Fruit fly (Drosophila melanogaster) whole organism, embryonic: ENCODE measurements around the gene hyd.

ENCODE experiments used
- Adf1 ChIP-seq: fragments of 200-800 bp; sonication (Bioruptor generic); IDR thresholded peaks from 2 replicates; pipeline ENCODE4 v1.3.6; 2022; ENCODE audit warnings: missing biosample characterization, missing genetic modification characterization
- Atf-2 ChIP-seq: fragments of 200-800 bp; sonication (Bioruptor generic); optimal IDR thresholded peaks from 2 replicates; lab custom pipeline; 2016; ENCODE audit warnings: missing biosample characterization, missing genetic modification characterization
- CG10147 ChIP-seq: fragments of 200-800 bp; sonication (Bioruptor generic); optimal IDR thresholded peaks from 2 replicates; lab custom pipeline; 2019; ENCODE audit warnings: missing biosample characterization, mild to moderate bottlenecking, missing genetic modification characterization, moderate library complexity
- CG10274 ChIP-seq: fragments of 200-800 bp; sonication (Bioruptor generic); optimal IDR thresholded peaks from 3 replicates; lab custom pipeline; 2017; ENCODE audit warnings: missing biosample characterization, mild to moderate bottlenecking, missing genetic modification characterization
- CG10321 ChIP-seq: fragments of 200-800 bp; sonication (Bioruptor generic); IDR thresholded peaks from 2 replicates; pipeline ENCODE4 v1.3.6; 2022; ENCODE audit warnings: missing biosample characterization, missing genetic modification characterization
- CG10462 ChIP-seq: fragments of 200-800 bp; sonication (Bioruptor generic); optimal IDR thresholded peaks from 2 replicates; lab custom pipeline; 2016; ENCODE audit warnings: missing biosample characterization, missing genetic modification characterization
- CG10543 ChIP-seq: fragments of 200-800 bp; sonication (Bioruptor generic); optimal IDR thresholded peaks from 3 replicates; lab custom pipeline; 2017; ENCODE audit warnings: missing biosample characterization, mild to moderate bottlenecking, missing genetic modification characterization, moderate library complexity
- CG13424 ChIP-seq: fragments of 200-800 bp; sonication (Bioruptor generic); optimal IDR thresholded peaks from 2 replicates; lab custom pipeline; 2019; ENCODE audit warnings: missing biosample characterization, mild to moderate bottlenecking, missing genetic modification characterization, moderate library complexity
- CG13775 ChIP-seq: fragments of 200-800 bp; sonication (Bioruptor generic); optimal IDR thresholded peaks from 3 replicates; lab custom pipeline; 2017; ENCODE audit warnings: missing biosample characterization, mild to moderate bottlenecking, missing genetic modification characterization
- CG1602 ChIP-seq: fragments of 200-800 bp; sonication (Bioruptor generic); optimal IDR thresholded peaks from 3 replicates; lab custom pipeline; 2016; ENCODE audit warnings: missing biosample characterization, missing genetic modification characterization
- CG17361 ChIP-seq: fragments of 200-800 bp; sonication (Bioruptor generic); IDR thresholded peaks from 3 replicates; pipeline ENCODE4 v1.3.6; 2022; ENCODE audit warnings: missing biosample characterization, missing genetic modification characterization
- CG17912 ChIP-seq: fragments of 200-800 bp; sonication (Bioruptor generic); optimal IDR thresholded peaks from 2 replicates; lab custom pipeline; 2018; ENCODE audit warnings: missing biosample characterization, mild to moderate bottlenecking, missing genetic modification characterization
- CG18619 ChIP-seq: fragments of 200-800 bp; sonication (Bioruptor generic); optimal IDR thresholded peaks from 3 replicates; lab custom pipeline; 2017; ENCODE audit warnings: missing biosample characterization, mild to moderate bottlenecking, missing genetic modification characterization
- CG18764 ChIP-seq: fragments of 200-800 bp; sonication (Bioruptor generic); optimal IDR thresholded peaks from 3 replicates; lab custom pipeline; 2016; ENCODE audit warnings: missing biosample characterization, missing genetic modification characterization
- CG2116 ChIP-seq: fragments of 200-800 bp; sonication (Bioruptor generic); optimal IDR thresholded peaks from 3 replicates; lab custom pipeline; 2018; ENCODE audit warnings: missing biosample characterization, mild to moderate bottlenecking, missing genetic modification characterization
- CG31365 ChIP-seq: fragments of 200-800 bp; sonication (Bioruptor generic); optimal IDR thresholded peaks from 2 replicates; lab custom pipeline; 2018; ENCODE audit warnings: missing biosample characterization, mild to moderate bottlenecking, missing genetic modification characterization
- CG31441 ChIP-seq: fragments of 200-800 bp; sonication (Bioruptor generic); IDR thresholded peaks from 2 replicates; pipeline ENCODE4 v1.3.6; 2022; ENCODE audit warnings: missing biosample characterization, missing genetic modification characterization
- CG3407 ChIP-seq: fragments of 200-800 bp; sonication (Bioruptor generic); optimal IDR thresholded peaks from 2 replicates; lab custom pipeline; 2018; ENCODE audit warnings: missing biosample characterization, mild to moderate bottlenecking, missing genetic modification characterization
- CG6791 ChIP-seq: fragments of 200-800 bp; sonication (Bioruptor generic); IDR thresholded peaks from 3 replicates; pipeline ENCODE4 v1.3.6; 2022; ENCODE audit warnings: missing biosample characterization, missing genetic modification characterization; ENCODE audit not compliant: partially characterized antibody
- CG8765 ChIP-seq: fragments of 200-800 bp; sonication (Bioruptor generic); IDR thresholded peaks from 2 replicates; pipeline ENCODE4 v1.3.6; 2022; ENCODE audit warnings: missing biosample characterization, missing genetic modification characterization
- CG9437 ChIP-seq: fragments of 200-800 bp; sonication (Bioruptor generic); optimal IDR thresholded peaks from 2 replicates; lab custom pipeline; 2018; ENCODE audit warnings: missing biosample characterization, mild to moderate bottlenecking, missing genetic modification characterization
- CG9727 ChIP-seq: fragments of 200-800 bp; sonication (Bioruptor generic); optimal IDR thresholded peaks from 3 replicates; lab custom pipeline; 2017; ENCODE audit warnings: missing biosample characterization, mild to moderate bottlenecking, missing genetic modification characterization
- CkIIα-i1 ChIP-seq: fragments of 200-800 bp; sonication (Bioruptor generic); IDR thresholded peaks from 2 replicates; pipeline ENCODE4 v1.3.6; 2022; ENCODE audit warnings: missing biosample characterization, missing genetic modification characterization
- Doc2 ChIP-seq: fragments of 200-800 bp; sonication (Bioruptor generic); IDR thresholded peaks from 2 replicates; pipeline ENCODE4 v1.3.6; 2022; ENCODE audit warnings: missing biosample characterization, missing genetic modification characterization
- Doc3 ChIP-seq: fragments of 200-800 bp; sonication (Bioruptor generic); IDR thresholded peaks from 3 replicates; pipeline ENCODE4 v1.3.6; 2022; ENCODE audit warnings: missing biosample characterization, missing genetic modification characterization; ENCODE audit not compliant: partially characterized antibody
- Fer3 ChIP-seq: fragments of 200-800 bp; sonication (Bioruptor generic); optimal IDR thresholded peaks from 2 replicates; lab custom pipeline; 2018; ENCODE audit warnings: missing biosample characterization, mild to moderate bottlenecking, missing genetic modification characterization, moderate library complexity
- Hmx ChIP-seq: fragments of 200-800 bp; sonication (Bioruptor generic); optimal IDR thresholded peaks from 2 replicates; lab custom pipeline; 2016; ENCODE audit warnings: missing biosample characterization, missing genetic modification characterization
- NC2α ChIP-seq: fragments of 200-800 bp; sonication (Bioruptor generic); optimal IDR thresholded peaks from 2 replicates; lab custom pipeline; 2016; ENCODE audit warnings: missing biosample characterization, missing genetic modification characterization
- NC2β ChIP-seq: fragments of 200-800 bp; sonication (Bioruptor generic); optimal IDR thresholded peaks from 2 replicates; lab custom pipeline; 2016; ENCODE audit warnings: missing biosample characterization, missing genetic modification characterization
- Pdp1 ChIP-seq, 2 experiments: fragments of 200-800 bp; sonication (Bioruptor generic); optimal IDR thresholded peaks; 3 replicates each; lab custom pipeline; 2016; ENCODE audit warnings: missing biosample characterization in 2 of 2, missing genetic modification characterization in 2 of 2, mild to moderate bottlenecking in 1 of 2, moderate library complexity in 1 of 2
- Scr ChIP-seq: fragments of 200-800 bp; sonication (Bioruptor generic); IDR thresholded peaks from 2 replicates; pipeline ENCODE4 v1.3.6; 2022; ENCODE audit warnings: missing biosample characterization, missing genetic modification characterization; ENCODE audit not compliant: partially characterized antibody
- Tbp ChIP-seq: fragments of >200 bp; optimal IDR thresholded peaks from 2 replicates; lab custom pipeline; 2018; ENCODE audit warnings: missing biosample characterization, missing genetic modification characterization
- cas ChIP-seq: fragments of 200-800 bp; sonication (Bioruptor generic); IDR thresholded peaks from 2 replicates; pipeline ENCODE4 v1.3.6; 2022; ENCODE audit warnings: missing biosample characterization, missing genetic modification characterization
- croc ChIP-seq: fragments of 200-800 bp; sonication (Bioruptor generic); conservative IDR thresholded peaks from 3 replicates; pipeline ENCODE4 v1.3.6; 2022; ENCODE audit warnings: missing biosample characterization, missing genetic modification characterization
- crol ChIP-seq: fragments of 200-800 bp; sonication (Bioruptor generic); IDR thresholded peaks from 2 replicates; pipeline ENCODE4 v1.3.6; 2022; ENCODE audit warnings: missing biosample characterization, missing genetic modification characterization
- exex ChIP-seq: fragments of 200-800 bp; sonication (Bioruptor generic); optimal IDR thresholded peaks from 4 replicates; lab custom pipeline; 2018; ENCODE audit warnings: missing biosample characterization, mild to moderate bottlenecking, missing genetic modification characterization, moderate library complexity
- fd64A ChIP-seq: fragments of 200-800 bp; sonication (Bioruptor generic); optimal IDR thresholded peaks from 3 replicates; lab custom pipeline; 2018; ENCODE audit warnings: missing biosample characterization, mild to moderate bottlenecking, missing genetic modification characterization
- h ChIP-seq: fragments of >200 bp; optimal IDR thresholded peaks from 2 replicates; lab custom pipeline; 2017
- inv ChIP-seq: fragments of 200-800 bp; sonication (Bioruptor generic); IDR thresholded peaks from 2 replicates; pipeline ENCODE4 v1.3.6; 2022; ENCODE audit warnings: missing biosample characterization, missing genetic modification characterization; ENCODE audit not compliant: partially characterized antibody
- klu ChIP-seq: fragments of 200-800 bp; sonication (Bioruptor generic); IDR thresholded peaks from 2 replicates; pipeline ENCODE4 v1.3.6; 2022; ENCODE audit warnings: missing biosample characterization, missing genetic modification characterization
- lab ChIP-seq: fragments of 200-800 bp; sonication (Bioruptor generic); optimal IDR thresholded peaks from 3 replicates; lab custom pipeline; 2017; ENCODE audit warnings: missing biosample characterization, missing genetic modification characterization, mild to moderate bottlenecking, moderate library complexity, missing genetic modification reagents
- mam ChIP-seq: fragments of 200-800 bp; sonication (Bioruptor generic); optimal IDR thresholded peaks from 3 replicates; lab custom pipeline; 2016; ENCODE audit warnings: missing biosample characterization, missing genetic modification characterization
- nerfin-2 ChIP-seq: fragments of 200-800 bp; sonication (Bioruptor generic); IDR thresholded peaks from 2 replicates; pipeline ENCODE4 v1.3.6; 2022; ENCODE audit warnings: missing biosample characterization, missing genetic modification characterization; ENCODE audit not compliant: partially characterized antibody
- nmo ChIP-seq: fragments of 200-800 bp; sonication (Bioruptor generic); optimal IDR thresholded peaks from 2 replicates; lab custom pipeline; 2018; ENCODE audit warnings: missing biosample characterization, mild to moderate bottlenecking, missing genetic modification characterization, moderate library complexity
- phol ChIP-seq: fragments of 200-800 bp; sonication (Bioruptor generic); optimal IDR thresholded peaks from 3 replicates; lab custom pipeline; 2018; ENCODE audit warnings: missing biosample characterization, mild to moderate bottlenecking, missing genetic modification characterization, moderate library complexity
- scrt ChIP-seq: fragments of 200-800 bp; sonication (Bioruptor generic); optimal IDR thresholded peaks from 2 replicates; lab custom pipeline; 2018; ENCODE audit warnings: missing biosample characterization, mild to moderate bottlenecking, missing genetic modification characterization, moderate library complexity
- sima ChIP-seq: fragments of 200-800 bp; sonication (Bioruptor generic); optimal IDR thresholded peaks from 2 replicates; lab custom pipeline; 2016; ENCODE audit warnings: missing biosample characterization, missing genetic modification characterization
- slou ChIP-seq: fragments of 200-800 bp; sonication (Bioruptor generic); optimal IDR thresholded peaks from 3 replicates; lab custom pipeline; 2016; ENCODE audit warnings: missing biosample characterization, missing genetic modification characterization
- sqz ChIP-seq: fragments of 200-800 bp; sonication (Bioruptor generic); optimal IDR thresholded peaks from 3 replicates; lab custom pipeline; 2018; ENCODE audit warnings: missing biosample characterization, mild to moderate bottlenecking, missing genetic modification characterization
- tap ChIP-seq: fragments of 200-800 bp; optimal IDR thresholded peaks from 3 replicates; lab custom pipeline; 2019; ENCODE audit warnings: missing biosample characterization, mild to moderate bottlenecking, missing genetic modification characterization, moderate library complexity

hyd gene

DNA sequence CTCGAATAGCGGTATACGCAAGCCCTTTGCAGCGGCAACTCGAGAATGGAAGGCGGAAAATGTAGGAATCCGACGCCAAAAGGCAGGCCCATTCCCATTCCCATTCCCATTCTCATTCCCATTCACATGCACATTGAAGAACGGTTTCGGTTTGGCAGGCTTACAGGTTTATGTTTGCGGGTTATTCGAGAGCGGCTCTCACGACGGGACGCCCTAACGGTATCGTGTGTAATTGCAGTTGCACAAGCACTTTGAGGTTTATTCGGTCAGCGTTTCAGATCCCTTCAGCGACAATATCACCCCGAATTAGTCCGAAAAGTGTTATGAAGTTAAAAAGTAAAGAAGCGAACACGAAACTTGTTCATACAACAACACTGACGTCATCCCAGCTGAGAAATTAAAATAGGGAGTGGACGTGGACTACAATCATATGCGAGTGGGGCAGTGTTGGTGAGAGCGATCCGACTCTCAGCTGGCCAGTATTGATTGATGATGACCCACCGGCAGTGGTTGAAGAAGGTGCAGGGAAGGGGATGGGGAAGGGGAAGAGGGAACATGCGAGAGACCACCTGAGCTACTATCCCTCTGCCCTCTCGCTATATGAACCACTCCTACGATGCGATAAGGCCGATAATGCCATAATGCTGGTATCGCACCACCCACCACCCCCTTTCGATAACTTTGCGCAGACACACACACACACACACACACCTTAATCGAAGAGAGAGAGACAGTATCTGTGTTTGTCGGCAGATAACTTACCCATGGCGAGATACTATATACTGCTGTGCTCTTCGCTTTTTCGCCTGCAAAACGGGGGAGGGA lies 21.0 kb downstream of the hyd start (continued):
- TF ChIP-seq Adf1 (GFP tag; lab: Robert Waterston, UW) = no peak
- no peak for TF ChIP-seq CG10274 (GFP tag; lab: Kevin White, UChicago)
- no peak for TF ChIP-seq Tbp
- TF ChIP-seq CG10321 (GFP tag; lab: Robert Waterston, UW) = no peak
- TF ChIP-seq CG31441 = no peak
- TF ChIP-seq sima = no peak
- no peak for TF ChIP-seq NC2α (GFP tag; lab: Kevin White, UChicago)
- no peak for TF ChIP-seq sqz (GFP tag; lab: Kevin White, UChicago)
- no peak for TF ChIP-seq CG10462
- TF ChIP-seq Hmx (GFP tag; lab: Kevin White, UChicago) = no peak
- no peak for TF ChIP-seq NC2β
- no peak for TF ChIP-seq CG13775
- no peak for TF ChIP-seq Atf-2 (GFP tag; lab: Kevin White, UChicago)
- no peak for TF ChIP-seq nerfin-2 (GFP tag; lab: Robert Waterston, UW)
- TF ChIP-seq CG9727 (GFP tag; lab: Kevin White, UChicago) = no peak
- TF ChIP-seq CG31365 (tag; lab: Kevin White, UChicago) = no peak
- no peak for TF ChIP-seq mam
- no peak for TF ChIP-seq Doc2
- no peak for TF ChIP-seq CG1602 (GFP tag; lab: Kevin White, UChicago)
- TF ChIP-seq Scr (GFP tag; lab: Robert Waterston, UW) = no peak
- TF ChIP-seq crol (GFP tag; lab: Robert Waterston, UW) = no peak
- TF ChIP-seq Doc3 (GFP tag; lab: Robert Waterston, UW) = no peak
- no peak for TF ChIP-seq CG3407 (GFP tag; lab: Kevin White, UChicago)
- TF ChIP-seq CG9437 (GFP tag; lab: Kevin White, UChicago) = no peak
- no peak for TF ChIP-seq CG2116
- no peak for TF ChIP-seq croc (GFP tag; lab: Robert Waterston, UW)
- no peak for TF ChIP-seq CG17361 (GFP tag; lab: Robert Waterston, UW)
- peak; percentile 15 for TF ChIP-seq CG18619 (GFP tag; lab: Kevin White, UChicago)
- TF ChIP-seq CG18764 (GFP tag; lab: Kevin White, UChicago) = no peak
- no peak for TF ChIP-seq slou (GFP tag; lab: Kevin White, UChicago)
- TF ChIP-seq CG6791 (GFP tag; lab: Robert Waterston, UW) = no peak
- TF ChIP-seq lab (GFP tag; lab: Kevin White, UChicago) = peak; percentile 92
- TF ChIP-seq CkIIα-i1 = no peak
- peak; percentile 82 for TF ChIP-seq CG10543 (GFP tag; lab: Kevin White, UChicago)
- no peak for TF ChIP-seq CG10147 (GFP tag; lab: Kevin White, UChicago)
- no peak for TF ChIP-seq phol (tag; lab: Kevin White, UChicago)
- no peak for TF ChIP-seq klu (GFP tag; lab: Robert Waterston, UW)
- no peak for TF ChIP-seq Fer3 (tag; lab: Kevin White, UChicago)
- no peak for TF ChIP-seq inv (GFP tag; lab: Robert Waterston, UW)
- TF ChIP-seq Pdp1 (GFP tag; optimal IDR thresholded peaks at IDR 0.05; lab: Kevin White, UChicago) = peak in 1 of 2 experiments; percentile 82
- peak; percentile 25 for TF ChIP-seq fd64A (GFP tag; lab: Kevin White, UChicago)
- no peak for TF ChIP-seq CG17912 (GFP tag; lab: Kevin White, UChicago)
- peak; percentile 82 for TF ChIP-seq exex (tag; lab: Kevin White, UChicago)
- TF ChIP-seq h (lab: Kevin White, UChicago) = no peak
- no peak for TF ChIP-seq CG13424 (tag; lab: Kevin White, UChicago)
- TF ChIP-seq CG8765 (GFP tag; lab: Robert Waterston, UW) = no peak
- TF ChIP-seq cas (GFP tag; lab: Robert Waterston, UW) = no peak
- no peak for TF ChIP-seq scrt
- TF ChIP-seq tap = no peak
- TF ChIP-seq nmo (GFP tag; lab: Kevin White, UChicago) = no peak
